Fruit fly (Drosophila melanogaster): ENCODE results near the gene Ilp8.

Ilp8 gene

DNA sequence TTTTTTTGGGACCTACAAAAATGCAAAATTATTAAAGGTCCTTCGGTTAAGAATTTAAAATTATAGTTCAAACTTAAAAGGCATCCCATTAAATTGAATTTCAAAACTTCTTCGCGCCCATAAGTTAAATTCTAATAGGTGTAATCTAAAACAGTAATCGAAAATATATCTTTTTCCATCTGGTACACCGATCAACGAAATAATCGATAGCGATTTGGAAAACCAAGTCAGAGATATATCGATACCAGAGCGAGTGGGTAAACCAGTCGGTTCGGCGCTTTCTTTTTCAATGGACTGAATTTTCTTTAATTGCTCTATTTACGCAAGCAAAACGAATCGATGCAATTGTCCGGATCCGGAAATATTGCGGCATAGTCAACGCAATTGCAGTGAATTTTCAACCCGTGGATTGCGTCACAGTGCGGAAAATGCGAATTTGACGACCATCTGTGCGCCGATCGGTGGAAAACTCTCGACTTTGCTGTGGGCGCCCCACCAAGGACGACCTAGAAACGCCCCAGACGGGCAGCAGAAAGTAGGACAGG is 7.7 kb downstream of the Ilp8 start, which contains the start of gene Fit2 (continued):
- TF ChIP-seq hbn (GFP tag; IDR thresholded peaks at IDR 0.05; ENCODE audit: partially characterized antibody) (peak; percentile 95), trh (GFP tag; optimal IDR thresholded peaks at IDR 0.05) (no peak), HLH3B (GFP tag; IDR thresholded peaks at IDR 0.05) (no peak), CG13624 (GFP tag; optimal IDR thresholded peaks at IDR 0.05) (no peak), gsb (GFP tag; IDR thresholded peaks at IDR 0.05) (no peak), tx (GFP tag; optimal IDR thresholded peaks at IDR 0.05) (peak; percentile 20), CG2889 (GFP tag; IDR thresholded peaks at IDR 0.05) (no peak), jumu (GFP tag; optimal IDR thresholded peaks at IDR 0.05) (no peak), CG4617 (GFP tag; optimal IDR thresholded peaks at IDR 0.05; ENCODE audit: borderline replicate concordance) (peak; percentile 33), Rx (GFP tag; IDR thresholded peaks at IDR 0.05) (no peak), CG6854 (GFP tag; optimal IDR thresholded peaks at IDR 0.05) (no peak), CG34224 (GFP tag; IDR thresholded peaks at IDR 0.05; ENCODE audit: partially characterized antibody) (peak; percentile 100), nerfin-2 (GFP tag; IDR thresholded peaks at IDR 0.05; ENCODE audit: partially characterized antibody) (peak; percentile 100), MBD-R2 (GFP tag; IDR thresholded peaks at IDR 0.05) (peak; percentile 59), Dek (tag; optimal IDR thresholded peaks at IDR 0.05) (no peak), BEAF-32 (GFP tag; optimal IDR thresholded peaks at IDR 0.05) (peak; percentile 75), unc-4 (GFP tag; IDR thresholded peaks at IDR 0.05; ENCODE audit: partially characterized antibody) (peak; percentile 93), NC2β (GFP tag; optimal IDR thresholded peaks at IDR 0.05) (no peak), CG16813 (GFP tag; IDR thresholded peaks at IDR 0.05; ENCODE audit: partially characterized antibody) (peak; percentile 95), pzg (GFP tag; optimal IDR thresholded peaks at IDR 0.05) (peak; percentile 66), Ets97D (GFP tag; optimal IDR thresholded peaks at IDR 0.05) (peak; percentile 7), seq (GFP tag; IDR thresholded peaks at IDR 0.05) (no peak), B-H1 (GFP tag; IDR thresholded peaks at IDR 0.05) (no peak), vvl (GFP tag; IDR thresholded peaks at IDR 0.05) (peak; percentile 26; the same call in 1 of the 2 replicates), dm (GFP tag; optimal IDR thresholded peaks at IDR 0.05) (no peak), CG17829 (tag; optimal IDR thresholded peaks at IDR 0.05) (no peak), amos (GFP tag; IDR thresholded peaks at IDR 0.05; ENCODE audit: partially characterized antibody) (peak; percentile 94), Poxn (GFP tag; IDR thresholded peaks at IDR 0.05) (no peak), CG15011 (GFP tag; optimal IDR thresholded peaks at IDR 0.05) (no peak), CG12236 (GFP tag; optimal IDR thresholded peaks at IDR 0.05) (no peak), CG2202 (tag; optimal IDR thresholded peaks at IDR 0.05) (no peak), CG9932 (GFP tag; IDR thresholded peaks at IDR 0.05) (no peak), CG10267 (tag; optimal IDR thresholded peaks at IDR 0.05) (no peak), ab (GFP tag; optimal IDR thresholded peaks at IDR 0.05) (no peak), vnd (GFP tag; IDR thresholded peaks at IDR 0.05; ENCODE audit: partially characterized antibody) (peak; percentile 97), CG6683 (GFP tag; optimal IDR thresholded peaks at IDR 0.05) (no peak), eyg (GFP tag; optimal IDR thresholded peaks at IDR 0.05) (no peak), CG2712 (tag; optimal IDR thresholded peaks at IDR 0.05) (no peak), CG8944 (GFP tag; optimal IDR thresholded peaks at IDR 0.05) (no peak), CG1529 (GFP tag; optimal IDR thresholded peaks at IDR 0.05) (no peak), HLH4C (GFP tag; IDR thresholded peaks at IDR 0.05; ENCODE audit: partially characterized antibody) (peak; percentile 100), gt (GFP tag; IDR thresholded peaks at IDR 0.05) (no peak), Myb (GFP tag; optimal IDR thresholded peaks at IDR 0.05) (peak; percentile 65), CG8765 (GFP tag; IDR thresholded peaks at IDR 0.05) (no peak), ci (GFP tag; IDR thresholded peaks at IDR 0.05) (no peak), CG14965 (GFP tag; optimal IDR thresholded peaks at IDR 0.05; ENCODE audit: borderline replicate concordance) (no peak), org-1 (GFP tag; optimal IDR thresholded peaks at IDR 0.05) (no peak), Dref (GFP tag; IDR thresholded peaks at IDR 0.05) (peak; percentile 97), ind (GFP tag; optimal IDR thresholded peaks at IDR 0.05) (no peak), sob (GFP tag; IDR thresholded peaks at IDR 0.05) (no peak), CG10959 (GFP tag; IDR thresholded peaks at IDR 0.05) (no peak)
